Fruit fly (Drosophila melanogaster) whole organism: Measurements from ENCODE around the gene CG46458.

Source experiments
- CG8478 ChIP-seq: fragments of >200 bp; optimal IDR thresholded peaks from 2 replicates; lab custom pipeline; 2018; ENCODE audit warnings: inconsistent platforms
- Dll ChIP-seq: fragments of >200 bp; optimal IDR thresholded peaks from 2 replicates; lab custom pipeline; 2017
- EcR ChIP-seq, 2 experiments: fragments of >200 bp; optimal IDR thresholded peaks; 2 replicates each; lab custom pipeline; 2017; ENCODE audit warnings: missing biosample characterization in 2 of 2, missing genetic modification characterization in 2 of 2, missing genetic modification reagents in 2 of 2
- pan ChIP-seq: fragments of >200 bp; optimal IDR thresholded peaks from 2 replicates; lab custom pipeline; 2017
- psq ChIP-seq: fragments of >200 bp; optimal IDR thresholded peaks from 2 replicates; lab custom pipeline; 2017
- usp ChIP-seq: fragments of >200 bp; optimal IDR thresholded peaks from 2 replicates; lab custom pipeline; 2017; ENCODE audit warnings: missing biosample characterization, missing genetic modification characterization, mixed read lengths

DNA sequence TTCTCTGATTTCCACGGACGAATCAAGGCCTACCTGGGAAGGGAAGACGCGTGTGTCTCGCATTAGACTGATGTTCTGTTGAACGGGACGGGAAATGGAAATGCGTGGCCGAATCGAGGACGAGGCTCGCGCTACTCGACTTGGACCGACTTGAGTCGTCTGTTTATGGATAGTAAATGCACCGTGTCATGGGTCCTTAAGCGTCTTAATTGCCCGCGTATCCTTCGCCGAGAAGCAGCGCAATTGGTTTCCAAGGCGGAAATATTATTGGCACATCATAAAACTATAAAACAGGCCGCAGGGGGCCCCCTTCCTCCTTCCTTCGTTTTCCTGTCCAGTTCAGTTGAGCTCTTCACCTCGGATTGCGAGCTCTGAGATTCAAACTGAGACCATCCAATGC, 99.2 kb downstream of the CG46458 start:
- TF ChIP-seq usp (GFP tag; lab: Kevin White, UChicago) (no peak), pan (lab: Kevin White, UChicago) (no peak), Dll (no peak), EcR (GFP tag; optimal IDR thresholded peaks at IDR 0.05; lab: Kevin White, UChicago) (no peak), psq (lab: Kevin White, UChicago) (no peak), CG8478 (lab: Kevin White, UChicago) (no peak)
